Worm (Caenorhabditis elegans): Measurements from ENCODE around the gene F10G7.12.

- no peak for TF ChIP-seq zim-3 (tag; optimal IDR thresholded peaks at IDR 0.05)
- TF ChIP-seq chd-7 (tag; optimal IDR thresholded peaks at IDR 0.05): no peak
Measured at ce11 chrII:4673242-4673641, 16.3 kb upstream of the F10G7.12 start.
